Fruit fly (Drosophila melanogaster) whole organism, embryonic: ENCODE results near the gene Pde6.
A peak's percentile ranks its signal among the peaks of the same experiment; 100 is the strongest.

Source experiments
- B-H1 ChIP-seq: fragments of 200-800 bp; sonication (Bioruptor generic); IDR thresholded peaks from 3 replicates; pipeline ENCODE4 v1.3.6; 2022; ENCODE audit warnings: missing biosample characterization, missing genetic modification characterization
- CG12391 ChIP-seq: fragments of 200-800 bp; sonication (Bioruptor generic); optimal IDR thresholded peaks from 3 replicates; lab custom pipeline; 2018; ENCODE audit warnings: missing biosample characterization, mild to moderate bottlenecking, missing genetic modification characterization, moderate library complexity
- CG14965 ChIP-seq: fragments of 200-800 bp; sonication (Bioruptor generic); optimal IDR thresholded peaks from 2 replicates; lab custom pipeline; 2016; ENCODE audit warnings: missing biosample characterization, missing genetic modification characterization, borderline replicate concordance
- CG15011 ChIP-seq: fragments of 200-800 bp; sonication (Bioruptor generic); optimal IDR thresholded peaks from 3 replicates; lab custom pipeline; 2018; ENCODE audit warnings: missing biosample characterization, mild to moderate bottlenecking, missing genetic modification characterization
- CG15269 ChIP-seq: fragments of 200-800 bp; sonication (Bioruptor generic); optimal IDR thresholded peaks from 2 replicates; lab custom pipeline; 2018; ENCODE audit warnings: missing biosample characterization, mild to moderate bottlenecking, missing genetic modification characterization, moderate library complexity
- CG1529 ChIP-seq: fragments of 200-800 bp; sonication (Bioruptor generic); optimal IDR thresholded peaks from 3 replicates; lab custom pipeline; 2018; ENCODE audit warnings: missing biosample characterization, missing genetic modification characterization
- CG16863 ChIP-seq: fragments of 200-800 bp; sonication (Bioruptor generic); optimal IDR thresholded peaks from 3 replicates; lab custom pipeline; 2016; ENCODE audit warnings: missing biosample characterization, missing genetic modification characterization
- CG17186 ChIP-seq: fragments of 200-800 bp; sonication (Bioruptor generic); optimal IDR thresholded peaks from 3 replicates; lab custom pipeline; 2017; ENCODE audit warnings: missing biosample characterization, missing genetic modification reagents, missing genetic modification characterization
- CG18764 ChIP-seq: fragments of 200-800 bp; sonication (Bioruptor generic); optimal IDR thresholded peaks from 3 replicates; lab custom pipeline; 2016; ENCODE audit warnings: missing biosample characterization, missing genetic modification characterization
- CG32772 ChIP-seq: fragments of 200-800 bp; sonication (Bioruptor generic); IDR thresholded peaks from 2 replicates; pipeline ENCODE4 v1.3.6; 2022; ENCODE audit warnings: missing biosample characterization, missing genetic modification characterization
- CG3281 ChIP-seq: fragments of 200-800 bp; sonication (Bioruptor generic); optimal IDR thresholded peaks from 3 replicates; lab custom pipeline; 2017; ENCODE audit warnings: missing biosample characterization, mild to moderate bottlenecking, missing genetic modification characterization
- CG4282 ChIP-seq: fragments of 200-800 bp; sonication (Bioruptor generic); optimal IDR thresholded peaks from 2 replicates; lab custom pipeline; 2016; ENCODE audit warnings: missing biosample characterization, missing genetic modification characterization
- CG4820 ChIP-seq: fragments of 200-800 bp; sonication (Bioruptor generic); optimal IDR thresholded peaks from 3 replicates; lab custom pipeline; 2016; ENCODE audit warnings: missing biosample characterization, missing genetic modification characterization
- CG7786 ChIP-seq: fragments of 200-800 bp; sonication (Bioruptor generic); optimal IDR thresholded peaks from 2 replicates; lab custom pipeline; 2016; ENCODE audit warnings: missing biosample characterization, missing genetic modification characterization
- CG7839 ChIP-seq: fragments of 200-800 bp; sonication (Bioruptor generic); optimal IDR thresholded peaks from 3 replicates; lab custom pipeline; 2018; ENCODE audit warnings: missing biosample characterization, mild to moderate bottlenecking, missing genetic modification characterization, moderate library complexity
- CG9609 ChIP-seq: fragments of 200-800 bp; sonication (Bioruptor generic); optimal IDR thresholded peaks from 3 replicates; lab custom pipeline; 2016; ENCODE audit warnings: missing biosample characterization, missing genetic modification characterization
- CkIIα-i1 ChIP-seq: fragments of 200-800 bp; sonication (Bioruptor generic); IDR thresholded peaks from 2 replicates; pipeline ENCODE4 v1.3.6; 2022; ENCODE audit warnings: missing biosample characterization, missing genetic modification characterization
- ERR ChIP-seq: fragments of 200-800 bp; sonication (Bioruptor generic); optimal IDR thresholded peaks from 2 replicates; lab custom pipeline; 2016; ENCODE audit warnings: missing biosample characterization, missing genetic modification characterization
- Jarid2 ChIP-seq: fragments of 200-800 bp; sonication (Bioruptor generic); optimal IDR thresholded peaks from 3 replicates; lab custom pipeline; 2017; ENCODE audit warnings: mild to moderate bottlenecking, missing biosample characterization, missing genetic modification reagents, missing genetic modification characterization
- NFAT ChIP-seq: fragments of 200-800 bp; sonication (Bioruptor generic); IDR thresholded peaks from 2 replicates; pipeline ENCODE4 v1.3.6; 2022; ENCODE audit warnings: missing biosample characterization, missing genetic modification characterization
- NfI ChIP-seq: fragments of 200-800 bp; sonication (Bioruptor generic); optimal IDR thresholded peaks from 3 replicates; lab custom pipeline; 2018; ENCODE audit warnings: missing biosample characterization, mild to moderate bottlenecking, missing genetic modification characterization, moderate library complexity
- Opbp ChIP-seq: fragments of 200-800 bp; sonication (Bioruptor generic); IDR thresholded peaks from 3 replicates; pipeline ENCODE4 v1.3.6; 2022; ENCODE audit warnings: missing biosample characterization, missing genetic modification characterization; ENCODE audit not compliant: partially characterized antibody
- Pdp1 ChIP-seq, 2 experiments: fragments of 200-800 bp; sonication (Bioruptor generic); optimal IDR thresholded peaks; 3 replicates each; lab custom pipeline; 2016; ENCODE audit warnings: missing biosample characterization in 2 of 2, missing genetic modification characterization in 2 of 2, mild to moderate bottlenecking in 1 of 2, moderate library complexity in 1 of 2
- Rx ChIP-seq: fragments of 200-800 bp; sonication (Bioruptor generic); IDR thresholded peaks from 2 replicates; pipeline ENCODE4 v1.3.6; 2022; ENCODE audit warnings: missing biosample characterization, missing genetic modification characterization
- Stat92E ChIP-seq, 3 experiments: fragments of >200 bp in 2 of 3; fragments of 200-800 bp in 1 of 3; sonication (Bioruptor generic) in 1 of 3; optimal IDR thresholded peaks; 2 replicates each; lab custom pipeline; 2017 to 2019; ENCODE audit warnings: missing biosample characterization in 3 of 3, missing genetic modification characterization in 3 of 3, mild to moderate bottlenecking in 1 of 3, moderate library complexity in 1 of 3
- aop ChIP-seq: fragments of 200-800 bp; sonication (Bioruptor generic); IDR thresholded peaks from 2 replicates; pipeline ENCODE4 v1.3.6; 2022; ENCODE audit warnings: missing biosample characterization, missing genetic modification characterization
- az2 ChIP-seq: fragments of 200-800 bp; sonication (Bioruptor generic); optimal IDR thresholded peaks from 3 replicates; lab custom pipeline; 2016; ENCODE audit warnings: missing biosample characterization, missing genetic modification characterization
- bcd ChIP-seq: fragments of 200-800 bp; sonication (Bioruptor generic); optimal IDR thresholded peaks from 2 replicates; lab custom pipeline; 2017; ENCODE audit warnings: missing biosample characterization, mild to moderate bottlenecking, missing genetic modification characterization
- cas ChIP-seq: fragments of 200-800 bp; sonication (Bioruptor generic); IDR thresholded peaks from 2 replicates; pipeline ENCODE4 v1.3.6; 2022; ENCODE audit warnings: missing biosample characterization, missing genetic modification characterization
- cato ChIP-seq: fragments of 200-800 bp; sonication (Bioruptor generic); optimal IDR thresholded peaks from 2 replicates; lab custom pipeline; 2016; ENCODE audit warnings: missing biosample characterization, missing genetic modification characterization, borderline replicate concordance
- dimm ChIP-seq: fragments of 200-800 bp; sonication (Bioruptor generic); IDR thresholded peaks from 2 replicates; pipeline ENCODE4 v1.3.6; 2022; ENCODE audit warnings: missing biosample characterization, missing genetic modification characterization
- dm ChIP-seq: fragments of 200-800 bp; sonication (Bioruptor generic); optimal IDR thresholded peaks from 3 replicates; lab custom pipeline; 2016; ENCODE audit warnings: missing biosample characterization, missing genetic modification characterization
- dmrt99B ChIP-seq: fragments of 200-800 bp; sonication (Bioruptor generic); optimal IDR thresholded peaks from 2 replicates; lab custom pipeline; 2018; ENCODE audit warnings: missing biosample characterization, mild to moderate bottlenecking, missing genetic modification characterization, moderate library complexity
- gfzf ChIP-seq: fragments of 200-800 bp; sonication (Bioruptor generic); optimal IDR thresholded peaks from 2 replicates; lab custom pipeline; 2016; ENCODE audit warnings: missing biosample characterization, mild to moderate bottlenecking, missing genetic modification characterization, moderate library complexity
- grau ChIP-seq: fragments of 200-800 bp; optimal IDR thresholded peaks from 3 replicates; lab custom pipeline; 2019; ENCODE audit warnings: missing biosample characterization, mild to moderate bottlenecking, missing genetic modification characterization, moderate library complexity
- h ChIP-seq: fragments of >200 bp; optimal IDR thresholded peaks from 2 replicates; lab custom pipeline; 2017
- ham ChIP-seq: fragments of 200-800 bp; sonication (Bioruptor generic); IDR thresholded peaks from 2 replicates; pipeline ENCODE4 v1.3.6; 2022; ENCODE audit warnings: missing biosample characterization, missing genetic modification characterization
- hkb ChIP-seq, 2 experiments: fragments of 200-800 bp in 1 of 2; fragments of >200 bp in 1 of 2; sonication (Bioruptor generic) in 1 of 2; IDR thresholded peaks in 1 of 2; optimal IDR thresholded peaks in 1 of 2; 2 replicates each; pipeline versions ENCODE4 v1.3.6 to Lab custom; 2017 to 2022; ENCODE audit warnings: missing biosample characterization in 1 of 2, missing genetic modification characterization in 1 of 2
- jing ChIP-seq: fragments of 200-800 bp; sonication (Bioruptor generic); optimal IDR thresholded peaks from 2 replicates; lab custom pipeline; 2018; ENCODE audit warnings: missing biosample characterization, mild to moderate bottlenecking, missing genetic modification characterization
- kay ChIP-seq: fragments of 200-800 bp; sonication (Bioruptor generic); optimal IDR thresholded peaks from 2 replicates; lab custom pipeline; 2016; ENCODE audit warnings: missing biosample characterization, missing genetic modification characterization
- knrl ChIP-seq: fragments of 200-800 bp; sonication (Bioruptor generic); IDR thresholded peaks from 3 replicates; pipeline ENCODE4 v1.3.6; 2022; ENCODE audit warnings: missing biosample characterization, missing genetic modification characterization; ENCODE audit not compliant: partially characterized antibody
- luna ChIP-seq: fragments of 200-800 bp; sonication (Bioruptor generic); optimal IDR thresholded peaks from 2 replicates; lab custom pipeline; 2016; ENCODE audit warnings: missing biosample characterization, missing genetic modification characterization
- nom ChIP-seq: fragments of 200-800 bp; sonication (Bioruptor generic); optimal IDR thresholded peaks from 2 replicates; lab custom pipeline; 2017; ENCODE audit warnings: missing biosample characterization, missing genetic modification characterization, mild to moderate bottlenecking, moderate library complexity, missing genetic modification reagents
- run ChIP-seq: fragments of 200-800 bp; sonication (Bioruptor generic); optimal IDR thresholded peaks from 3 replicates; lab custom pipeline; 2018; ENCODE audit warnings: missing biosample characterization, mild to moderate bottlenecking, missing genetic modification characterization
- sd ChIP-seq: fragments of 200-800 bp; sonication (Bioruptor generic); optimal IDR thresholded peaks from 3 replicates; lab custom pipeline; 2018; ENCODE audit warnings: missing biosample characterization, mild to moderate bottlenecking, missing genetic modification characterization, moderate library complexity
- sens-2 ChIP-seq: fragments of 200-800 bp; sonication (Bioruptor generic); IDR thresholded peaks from 2 replicates; pipeline ENCODE4 v1.3.6; 2022; ENCODE audit warnings: missing biosample characterization, missing genetic modification characterization
- slbo ChIP-seq: fragments of 200-800 bp; sonication (Bioruptor generic); IDR thresholded peaks from 2 replicates; pipeline ENCODE4 v1.3.6; 2022; ENCODE audit warnings: missing biosample characterization, missing genetic modification characterization
- tgo ChIP-seq: fragments of 200-800 bp; sonication (Bioruptor generic); IDR thresholded peaks from 3 replicates; pipeline ENCODE4 v1.3.6; 2022; ENCODE audit warnings: missing biosample characterization, missing genetic modification characterization
- tll ChIP-seq, 2 experiments: fragments of 200-800 bp in 1 of 2; fragments of >200 bp in 1 of 2; sonication (Bioruptor generic) in 1 of 2; optimal IDR thresholded peaks; 2 replicates each; lab custom pipeline; 2017 to 2019; ENCODE audit warnings: missing biosample characterization in 2 of 2, missing genetic modification characterization in 2 of 2, mild to moderate bottlenecking in 1 of 2, moderate library complexity in 1 of 2

The Pde6 gene

dm6 chr3R:14478438-14479033, 79.6 kb downstream of the Pde6 start (continued):
- TF ChIP-seq run (peak; percentile 60), CG15269 (tag; lab: Kevin White, UChicago) (peak; percentile 79), Opbp (GFP tag; lab: Robert Waterston, UW) (no peak), dmrt99B (peak; percentile 84), aop (GFP tag; lab: Robert Waterston, UW) (no peak), tgo (GFP tag; lab: Robert Waterston, UW) (peak; percentile 86), CG15011 (peak; percentile 70), ham (GFP tag; lab: Robert Waterston, UW) (no peak), CG18764 (peak; percentile 75), hkb (optimal IDR thresholded peaks at IDR 0.05; lab: Kevin White, UChicago) (no peak), hkb (GFP tag; IDR thresholded peaks at IDR 0.05; lab: Robert Waterston, UW) (peak; percentile 76), CG7839 (tag; lab: Kevin White, UChicago) (peak; percentile 73), CG7786 (GFP tag; lab: Kevin White, UChicago) (no peak), CG9609 (GFP tag; lab: Kevin White, UChicago) (no peak), grau (peak; percentile 89), CG17186 (GFP tag; lab: Kevin White, UChicago) (no peak), kay (GFP tag; lab: Kevin White, UChicago) (peak; percentile 60), bcd (GFP tag; lab: Kevin White, UChicago) (peak; percentile 79), CG14965 (no peak), CG32772 (peak; percentile 79), tll (GFP tag; optimal IDR thresholded peaks at IDR 0.05; lab: Kevin White, UChicago) (no peak), NfI (GFP tag; lab: Kevin White, UChicago) (peak; percentile 40), CG1529 (GFP tag; lab: Kevin White, UChicago) (peak; percentile 55), nom (no peak), gfzf (GFP tag; lab: Kevin White, UChicago) (no peak), CG3281 (GFP tag; lab: Kevin White, UChicago) (peak; percentile 73), luna (GFP tag; lab: Kevin White, UChicago) (no peak), h (lab: Kevin White, UChicago) (no peak), knrl (GFP tag; lab: Robert Waterston, UW) (no peak), dimm (GFP tag; lab: Robert Waterston, UW) (0 out of 2 replicates have a peak, but pooled peaks have one; percentile 29), NFAT (no peak), B-H1 (GFP tag; lab: Robert Waterston, UW) (peak; percentile 64), CkIIα-i1 (GFP tag; lab: Robert Waterston, UW) (no peak), Pdp1 (GFP tag; optimal IDR thresholded peaks at IDR 0.05; lab: Kevin White, UChicago) (peak in 1 of 2 experiments; percentile 56), sd (tag; lab: Kevin White, UChicago) (peak; percentile 73), Jarid2 (GFP tag; lab: Kevin White, UChicago) (peak; percentile 37), slbo (GFP tag; lab: Robert Waterston, UW) (peak; percentile 89), CG4282 (GFP tag; lab: Kevin White, UChicago) (no peak), ERR (GFP tag; lab: Kevin White, UChicago) (no peak), CG12391 (tag; lab: Kevin White, UChicago) (peak; percentile 92), Stat92E (GFP tag; optimal IDR thresholded peaks at IDR 0.05; lab: Kevin White, UChicago) (no peak), dm (GFP tag; lab: Kevin White, UChicago) (no peak), cas (GFP tag; lab: Robert Waterston, UW) (no peak), Rx (GFP tag; lab: Robert Waterston, UW) (no peak), CG4820 (peak; percentile 69), CG16863 (GFP tag; lab: Kevin White, UChicago) (peak; percentile 16), sens-2 (GFP tag; lab: Robert Waterston, UW) (no peak), jing (no peak), cato (peak; percentile 64), az2 (GFP tag; lab: Kevin White, UChicago) (peak; percentile 78)
